Fruit fly (Drosophila melanogaster) whole organism, embryonic: ENCODE data around the gene OtopLc.
A peak's percentile ranks its signal among the peaks of the same experiment; 100 is the strongest.

Experiments used
- Bdp1 ChIP-seq: fragments of 200-800 bp; sonication (Bioruptor generic); optimal IDR thresholded peaks from 3 replicates; lab custom pipeline; 2016; ENCODE audit warnings: missing biosample characterization, missing genetic modification characterization
- BtbVII ChIP-seq: fragments of 200-800 bp; sonication (Bioruptor generic); optimal IDR thresholded peaks from 3 replicates; lab custom pipeline; 2017; ENCODE audit warnings: missing biosample characterization, mild to moderate bottlenecking, missing genetic modification characterization
- CG10274 ChIP-seq: fragments of 200-800 bp; sonication (Bioruptor generic); optimal IDR thresholded peaks from 3 replicates; lab custom pipeline; 2017; ENCODE audit warnings: missing biosample characterization, mild to moderate bottlenecking, missing genetic modification characterization
- CG11247 ChIP-seq: fragments of 200-800 bp; sonication (Bioruptor generic); IDR thresholded peaks from 2 replicates; pipeline ENCODE4 v1.3.6; 2022; ENCODE audit warnings: missing biosample characterization, missing genetic modification characterization
- CG11398 ChIP-seq: fragments of 200-800 bp; sonication (Bioruptor generic); optimal IDR thresholded peaks from 2 replicates; lab custom pipeline; 2016; ENCODE audit warnings: missing biosample characterization, missing genetic modification characterization
- CG11723 ChIP-seq: fragments of 200-800 bp; sonication (Bioruptor generic); optimal IDR thresholded peaks from 2 replicates; lab custom pipeline; 2017; ENCODE audit warnings: missing biosample characterization, mild to moderate bottlenecking, missing genetic modification characterization
- CG12071 ChIP-seq: fragments of 200-800 bp; sonication (Bioruptor generic); optimal IDR thresholded peaks from 3 replicates; lab custom pipeline; 2018; ENCODE audit warnings: missing biosample characterization, mild to moderate bottlenecking, missing genetic modification characterization
- CG12219 ChIP-seq: fragments of 200-800 bp; sonication (Bioruptor generic); optimal IDR thresholded peaks from 3 replicates; lab custom pipeline; 2018; ENCODE audit warnings: missing biosample characterization, mild to moderate bottlenecking, missing genetic modification characterization
- CG13287 ChIP-seq: fragments of 200-800 bp; sonication (Bioruptor generic); IDR thresholded peaks from 2 replicates; pipeline ENCODE4 v1.3.6; 2022; ENCODE audit warnings: missing biosample characterization, missing genetic modification characterization; ENCODE audit not compliant: partially characterized antibody
- CG13894 ChIP-seq: fragments of 200-800 bp; sonication (Bioruptor generic); optimal IDR thresholded peaks from 3 replicates; lab custom pipeline; 2018; ENCODE audit warnings: missing biosample characterization, mild to moderate bottlenecking, missing genetic modification characterization, moderate library complexity
- CG15269 ChIP-seq: fragments of 200-800 bp; sonication (Bioruptor generic); optimal IDR thresholded peaks from 2 replicates; lab custom pipeline; 2018; ENCODE audit warnings: missing biosample characterization, mild to moderate bottlenecking, missing genetic modification characterization, moderate library complexity
- CG15696 ChIP-seq: fragments of 200-800 bp; sonication (Bioruptor generic); optimal IDR thresholded peaks from 2 replicates; lab custom pipeline; 2019; ENCODE audit warnings: missing biosample characterization, mild to moderate bottlenecking, missing genetic modification characterization, moderate library complexity
- CG17361 ChIP-seq: fragments of 200-800 bp; sonication (Bioruptor generic); IDR thresholded peaks from 3 replicates; pipeline ENCODE4 v1.3.6; 2022; ENCODE audit warnings: missing biosample characterization, missing genetic modification characterization
- CG18476 ChIP-seq: fragments of 200-800 bp; sonication (Bioruptor generic); optimal IDR thresholded peaks from 2 replicates; lab custom pipeline; 2016; ENCODE audit warnings: missing biosample characterization, mild to moderate bottlenecking, missing genetic modification characterization
- CG2116 ChIP-seq: fragments of 200-800 bp; sonication (Bioruptor generic); optimal IDR thresholded peaks from 3 replicates; lab custom pipeline; 2018; ENCODE audit warnings: missing biosample characterization, mild to moderate bottlenecking, missing genetic modification characterization
- CG2889 ChIP-seq: fragments of 200-800 bp; sonication (Bioruptor generic); IDR thresholded peaks from 3 replicates; pipeline ENCODE4 v1.3.6; 2022; ENCODE audit warnings: missing biosample characterization, missing genetic modification characterization
- CG31365 ChIP-seq: fragments of 200-800 bp; sonication (Bioruptor generic); optimal IDR thresholded peaks from 2 replicates; lab custom pipeline; 2018; ENCODE audit warnings: missing biosample characterization, mild to moderate bottlenecking, missing genetic modification characterization
- CG31388 ChIP-seq: fragments of 200-800 bp; sonication (Bioruptor generic); optimal IDR thresholded peaks from 2 replicates; lab custom pipeline; 2016; ENCODE audit warnings: missing biosample characterization, missing genetic modification characterization
- CG4328 ChIP-seq: fragments of 200-800 bp; sonication (Bioruptor generic); optimal IDR thresholded peaks from 3 replicates; lab custom pipeline; 2017; ENCODE audit warnings: missing biosample characterization, missing genetic modification reagents, missing genetic modification characterization
- CG43689 ChIP-seq: fragments of 200-800 bp; sonication (Bioruptor generic); IDR thresholded peaks from 2 replicates; pipeline ENCODE4 v1.3.6; 2022; ENCODE audit warnings: missing biosample characterization, missing genetic modification characterization
- CG6765 ChIP-seq: fragments of 200-800 bp; sonication (Bioruptor generic); optimal IDR thresholded peaks from 3 replicates; lab custom pipeline; 2017; ENCODE audit warnings: missing biosample characterization, mild to moderate bottlenecking, missing genetic modification characterization
- CG7839 ChIP-seq: fragments of 200-800 bp; sonication (Bioruptor generic); optimal IDR thresholded peaks from 3 replicates; lab custom pipeline; 2018; ENCODE audit warnings: missing biosample characterization, mild to moderate bottlenecking, missing genetic modification characterization, moderate library complexity
- CG8765 ChIP-seq: fragments of 200-800 bp; sonication (Bioruptor generic); IDR thresholded peaks from 2 replicates; pipeline ENCODE4 v1.3.6; 2022; ENCODE audit warnings: missing biosample characterization, missing genetic modification characterization
- CG8924 ChIP-seq: fragments of 200-800 bp; optimal IDR thresholded peaks from 3 replicates; lab custom pipeline; 2019; ENCODE audit warnings: missing biosample characterization, mild to moderate bottlenecking, missing genetic modification characterization, moderate library complexity
- CoRest ChIP-seq: fragments of 200-800 bp; sonication (Bioruptor generic); optimal IDR thresholded peaks from 3 replicates; lab custom pipeline; 2018; ENCODE audit warnings: missing biosample characterization, mild to moderate bottlenecking, missing genetic modification characterization, moderate library complexity
- D ChIP-seq, 2 experiments: fragments of 200-800 bp in 1 of 2; fragments of >200 bp in 1 of 2; sonication (Bioruptor generic) in 1 of 2; optimal IDR thresholded peaks; 2 replicates in 1 of 2; 3 replicates in 1 of 2; lab custom pipeline; 2017; ENCODE audit warnings: mild to moderate bottlenecking in 1 of 2, missing biosample characterization in 1 of 2, missing genetic modification characterization in 1 of 2, missing genetic modification reagents in 1 of 2
- Doc2 ChIP-seq: fragments of 200-800 bp; sonication (Bioruptor generic); IDR thresholded peaks from 2 replicates; pipeline ENCODE4 v1.3.6; 2022; ENCODE audit warnings: missing biosample characterization, missing genetic modification characterization
- Dp ChIP-seq: fragments of 200-800 bp; sonication (Bioruptor generic); optimal IDR thresholded peaks from 2 replicates; lab custom pipeline; 2018; ENCODE audit warnings: missing biosample characterization, mild to moderate bottlenecking, missing genetic modification characterization, moderate library complexity
- Hmx ChIP-seq: fragments of 200-800 bp; sonication (Bioruptor generic); optimal IDR thresholded peaks from 2 replicates; lab custom pipeline; 2016; ENCODE audit warnings: missing biosample characterization, missing genetic modification characterization
- Med ChIP-seq: fragments of 200-800 bp; sonication (Bioruptor generic); peaks from one replicate; lab custom pipeline; 2016; ENCODE audit warnings: missing biosample characterization, missing genetic modification characterization, mild to moderate bottlenecking, inconsistent platforms, moderate library complexity
- Poxn ChIP-seq: fragments of 200-800 bp; sonication (Bioruptor generic); IDR thresholded peaks from 2 replicates; pipeline ENCODE4 v1.3.6; 2022; ENCODE audit warnings: missing biosample characterization, missing genetic modification characterization
- Sox100B ChIP-seq: fragments of 200-800 bp; sonication (Bioruptor generic); optimal IDR thresholded peaks from 3 replicates; lab custom pipeline; 2018; ENCODE audit warnings: missing biosample characterization, mild to moderate bottlenecking, missing genetic modification characterization
- bowl ChIP-seq: fragments of 200-800 bp; sonication (Bioruptor generic); IDR thresholded peaks from 2 replicates; pipeline ENCODE4 v1.3.6; 2022; ENCODE audit warnings: missing biosample characterization, missing genetic modification characterization
- br ChIP-seq: fragments of >200 bp; optimal IDR thresholded peaks from 2 replicates; lab custom pipeline; 2017
- corto ChIP-seq: fragments of 200-800 bp; sonication (Bioruptor generic); optimal IDR thresholded peaks from 2 replicates; lab custom pipeline; 2016; ENCODE audit warnings: missing biosample characterization, mild to moderate bottlenecking, missing genetic modification characterization, moderate library complexity
- dati ChIP-seq: fragments of 200-800 bp; sonication (Bioruptor generic); IDR thresholded peaks from 2 replicates; pipeline ENCODE4 v1.3.6; 2022; ENCODE audit warnings: missing biosample characterization, missing genetic modification characterization
- dm ChIP-seq: fragments of 200-800 bp; sonication (Bioruptor generic); optimal IDR thresholded peaks from 3 replicates; lab custom pipeline; 2016; ENCODE audit warnings: missing biosample characterization, missing genetic modification characterization
- dmrt99B ChIP-seq: fragments of 200-800 bp; sonication (Bioruptor generic); optimal IDR thresholded peaks from 2 replicates; lab custom pipeline; 2018; ENCODE audit warnings: missing biosample characterization, mild to moderate bottlenecking, missing genetic modification characterization, moderate library complexity
- dysf ChIP-seq: fragments of 200-800 bp; sonication (Bioruptor generic); IDR thresholded peaks from 3 replicates; pipeline ENCODE4 v1.3.6; 2022; ENCODE audit warnings: missing biosample characterization, missing genetic modification characterization
- emc ChIP-seq: fragments of 200-800 bp; sonication (Bioruptor generic); optimal IDR thresholded peaks from 2 replicates; lab custom pipeline; 2016; ENCODE audit warnings: missing biosample characterization, missing genetic modification characterization
- fd64A ChIP-seq: fragments of 200-800 bp; sonication (Bioruptor generic); optimal IDR thresholded peaks from 3 replicates; lab custom pipeline; 2018; ENCODE audit warnings: missing biosample characterization, mild to moderate bottlenecking, missing genetic modification characterization
- fu2 ChIP-seq: fragments of 200-800 bp; sonication (Bioruptor generic); optimal IDR thresholded peaks from 2 replicates; lab custom pipeline; 2016; ENCODE audit warnings: missing biosample characterization, missing genetic modification characterization
- gsb ChIP-seq: fragments of 200-800 bp; sonication (Bioruptor generic); IDR thresholded peaks from 2 replicates; pipeline ENCODE4 v1.3.6; 2022; ENCODE audit warnings: missing biosample characterization, missing genetic modification characterization
- inv ChIP-seq: fragments of 200-800 bp; sonication (Bioruptor generic); IDR thresholded peaks from 2 replicates; pipeline ENCODE4 v1.3.6; 2022; ENCODE audit warnings: missing biosample characterization, missing genetic modification characterization; ENCODE audit not compliant: partially characterized antibody
- luna ChIP-seq: fragments of 200-800 bp; sonication (Bioruptor generic); optimal IDR thresholded peaks from 2 replicates; lab custom pipeline; 2016; ENCODE audit warnings: missing biosample characterization, missing genetic modification characterization
- mam ChIP-seq: fragments of 200-800 bp; sonication (Bioruptor generic); optimal IDR thresholded peaks from 3 replicates; lab custom pipeline; 2016; ENCODE audit warnings: missing biosample characterization, missing genetic modification characterization
- oc ChIP-seq: fragments of 200-800 bp; sonication (Bioruptor generic); optimal IDR thresholded peaks from 2 replicates; lab custom pipeline; 2018; ENCODE audit warnings: missing biosample characterization, mild to moderate bottlenecking, missing genetic modification characterization, moderate library complexity
- pros ChIP-seq: fragments of 200-800 bp; sonication (Bioruptor generic); optimal IDR thresholded peaks from 3 replicates; lab custom pipeline; 2019; ENCODE audit warnings: missing biosample characterization, mild to moderate bottlenecking, missing genetic modification characterization, moderate library complexity
- psq ChIP-seq: fragments of 200-800 bp; sonication (Bioruptor generic); optimal IDR thresholded peaks from 2 replicates; lab custom pipeline; 2017; ENCODE audit warnings: missing biosample characterization, missing genetic modification characterization
- scrt ChIP-seq: fragments of 200-800 bp; sonication (Bioruptor generic); optimal IDR thresholded peaks from 2 replicates; lab custom pipeline; 2018; ENCODE audit warnings: missing biosample characterization, mild to moderate bottlenecking, missing genetic modification characterization, moderate library complexity
- sens ChIP-seq: fragments of 200-800 bp; sonication (Bioruptor generic); peaks from one replicate; lab custom pipeline; 2016; ENCODE audit warnings: missing biosample characterization, missing genetic modification characterization
- usp ChIP-seq: fragments of >200 bp; optimal IDR thresholded peaks from 2 replicates; lab custom pipeline; 2017; ENCODE audit warnings: missing biosample characterization, missing genetic modification characterization

OtopLc gene

DNA sequence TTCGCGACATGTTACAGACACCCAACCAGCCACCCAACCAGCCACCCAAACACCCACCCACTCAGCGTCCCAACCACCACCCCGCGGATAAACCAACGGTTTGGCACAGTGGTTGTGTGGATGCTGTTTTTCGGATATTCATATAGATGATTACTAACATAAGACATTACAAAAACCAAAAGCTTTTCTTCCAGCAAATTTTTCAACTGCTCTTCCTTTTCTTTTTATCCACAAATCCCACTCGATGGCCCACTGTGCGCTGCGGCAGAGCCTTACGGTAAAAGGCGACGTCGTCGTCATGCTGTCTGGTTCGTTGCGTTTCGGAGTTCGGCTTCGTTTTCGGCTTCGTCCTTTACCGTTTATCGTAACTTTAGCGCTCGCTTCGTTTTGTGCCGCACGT, 24.1 kb downstream of the OtopLc start (continued):
- TF ChIP-seq CG17361 (peak; percentile 40; the same call in 1 of the 3 replicates), dmrt99B (tag; lab: Kevin White, UChicago) (peak; percentile 51), CG12219 (GFP tag; lab: Kevin White, UChicago) (peak; percentile 9), CG18476 (no peak), CG11247 (GFP tag; lab: Robert Waterston, UW) (peak; percentile 61), CG31388 (GFP tag; lab: Kevin White, UChicago) (no peak), CG11398 (GFP tag; lab: Kevin White, UChicago) (no peak), Hmx (GFP tag; lab: Kevin White, UChicago) (no peak), Doc2 (GFP tag; lab: Robert Waterston, UW) (no peak), CG2116 (GFP tag; lab: Kevin White, UChicago) (no peak), gsb (GFP tag; lab: Robert Waterston, UW) (no peak), mam (GFP tag; lab: Kevin White, UChicago) (peak; percentile 50), Med (GFP tag; lab: Kevin White, UChicago) (peak; percentile 94), CG8924 (tag; lab: Kevin White, UChicago) (peak; percentile 27), CG8765 (GFP tag; lab: Robert Waterston, UW) (peak; percentile 60), br (no peak), Dp (GFP tag; lab: Kevin White, UChicago) (no peak), CG11723 (GFP tag; lab: Kevin White, UChicago) (no peak), Bdp1 (GFP tag; lab: Kevin White, UChicago) (peak; percentile 15), CG13287 (GFP tag; lab: Robert Waterston, UW) (no peak), emc (GFP tag; lab: Kevin White, UChicago) (no peak), psq (GFP tag; lab: Kevin White, UChicago) (peak; percentile 31), corto (no peak), scrt (GFP tag; lab: Kevin White, UChicago) (peak; percentile 76), Poxn (GFP tag; lab: Robert Waterston, UW) (peak; percentile 36; the same call in 1 of the 2 replicates), CG2889 (GFP tag; lab: Robert Waterston, UW) (peak; percentile 48; the same call in 1 of the 3 replicates), BtbVII (peak; percentile 62), bowl (GFP tag; lab: Robert Waterston, UW) (no peak), CoRest (tag; lab: Kevin White, UChicago) (peak; percentile 45), dati (GFP tag; lab: Robert Waterston, UW) (peak; percentile 63), CG12071 (peak; percentile 53), CG13894 (peak; percentile 81), CG6765 (GFP tag; lab: Kevin White, UChicago) (no peak), CG15696 (tag; lab: Kevin White, UChicago) (no peak), CG15269 (tag; lab: Kevin White, UChicago) (peak; percentile 58), Sox100B (GFP tag; lab: Kevin White, UChicago) (no peak), CG31365 (peak; percentile 8), CG7839 (tag; lab: Kevin White, UChicago) (peak; percentile 63), CG4328 (GFP tag; lab: Kevin White, UChicago) (no peak), CG43689 (no peak), pros (GFP tag; lab: Kevin White, UChicago) (no peak), usp (GFP tag; lab: Kevin White, UChicago) (no peak), fu2 (no peak), dysf (peak; percentile 75), fd64A (GFP tag; lab: Kevin White, UChicago) (no peak), inv (no peak), sens (peak; percentile 47), oc (tag; lab: Kevin White, UChicago) (peak; percentile 12), dm (GFP tag; lab: Kevin White, UChicago) (no peak), D (optimal IDR thresholded peaks at IDR 0.05; lab: Kevin White, UChicago) (no peak), D (GFP tag; optimal IDR thresholded peaks at IDR 0.05; lab: Kevin White, UChicago) (no peak), CG10274 (GFP tag; lab: Kevin White, UChicago) (no peak), luna (no peak)
